Fruit fly (Drosophila melanogaster): ENCODE measurements around the gene CG10165.

- TF ChIP-seq psq (optimal IDR thresholded peaks at IDR 0.05) (no peak), Myc (optimal IDR thresholded peaks at IDR 0.05) (no peak)
Measured at dm6 chr2L:19548158-19548557, 18.1 kb upstream of the CG10165 start, which contains the start of gene Tep4.

Measured in Kc167 (cell line).